Worm (Caenorhabditis elegans): ENCODE measurements around the gene degt-1.

DNA sequence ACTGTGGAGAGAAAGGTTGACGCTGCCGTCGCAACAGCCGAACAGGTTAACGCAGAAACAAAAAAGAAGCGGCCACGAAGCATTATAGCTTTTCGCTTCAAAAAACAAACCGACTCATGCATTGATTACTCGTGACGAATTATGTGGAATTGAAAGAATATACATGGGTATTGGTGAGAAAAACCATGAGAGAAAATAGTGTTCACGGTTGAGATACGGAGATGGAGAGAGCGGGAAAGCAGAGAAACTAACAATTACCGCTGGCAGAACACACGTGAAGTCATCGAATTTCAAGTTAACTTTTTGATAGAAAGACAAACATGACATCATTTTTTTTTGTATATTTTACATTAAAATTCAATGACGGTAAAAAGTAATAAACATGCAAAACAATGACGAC, 4.8 kb upstream of the degt-1 start:
- TF ChIP-seq ama-1 (optimal IDR thresholded peaks at IDR 0.05) (no peak), hmbx-1 (tag; optimal IDR thresholded peaks at IDR 0.05) (no peak), F13C5.2 (tag; optimal IDR thresholded peaks at IDR 0.05) (no peak), tbx-11 (GFP tag; IDR thresholded peaks at IDR 0.05) (no peak), ceh-13 (GFP tag; optimal IDR thresholded peaks at IDR 0.05) (no peak), scrt-1 (GFP tag; IDR thresholded peaks at IDR 0.05) (no peak), sea-1 (GFP tag; conservative IDR thresholded peaks at IDR 0.05) (no peak)
